Worm (Caenorhabditis elegans) whole organism, L4 larva: ENCODE results near the gene C07A9.12.

ENCODE experiments used
- F37D6.2 ChIP-seq: sonication (generic microtip); optimal IDR thresholded peaks from 2 replicates; lab custom pipeline; 2016; ENCODE audit warnings: mild to moderate bottlenecking, missing genetic modification characterization, missing compliant biosample characterization
- F44E2.7 ChIP-seq: fragments of 200-800 bp; sonication (Bioruptor generic); IDR thresholded peaks from 2 replicates; pipeline ENCODE4 v2.1.2; 2022; ENCODE audit warnings: missing genetic modification characterization, missing compliant biosample characterization
- F49E8.2 ChIP-seq: sonication (generic microtip); optimal IDR thresholded peaks from 2 replicates; lab custom pipeline; 2016; ENCODE audit warnings: missing compliant biosample characterization, mild to moderate bottlenecking, missing genetic modification characterization, borderline replicate concordance
- R02D3.7 ChIP-seq: fragments of 150-350 bp; sonication (generic microtip); optimal IDR thresholded peaks from 3 replicates; lab custom pipeline; 2014; ENCODE audit warnings: missing biosample characterization, missing genetic modification characterization
- T20F7.1 ChIP-seq: fragments of 200-800 bp; sonication (Bioruptor generic); optimal IDR thresholded peaks from 2 replicates; lab custom pipeline; 2018; ENCODE audit warnings: mild to moderate bottlenecking, missing genetic modification characterization, missing compliant biosample characterization
- Y48G9A.11 ChIP-seq: fragments of 200-800 bp; sonication (Bioruptor generic); IDR thresholded peaks from 2 replicates; pipeline ENCODE4 v1.3.6; 2022; ENCODE audit warnings: missing genetic modification reagents, missing genetic modification characterization, missing compliant biosample characterization
- Y75B8A.6 ChIP-seq: fragments of 200-800 bp; sonication (Bioruptor generic); IDR thresholded peaks from 2 replicates; pipeline ENCODE4 v1.3.6; 2022; ENCODE audit warnings: missing genetic modification reagents, missing genetic modification characterization, missing compliant biosample characterization
- ZK546.5 ChIP-seq, 2 experiments: sonication (generic microtip); optimal IDR thresholded peaks; 2 replicates each; lab custom pipeline; 2017; ENCODE audit warnings: missing biosample characterization in 2 of 2, missing genetic modification characterization in 2 of 2
- aha-1 ChIP-seq: fragments of 150-350 bp; peaks from one replicate; lab custom pipeline; 2014; ENCODE audit warnings: missing biosample characterization, missing genetic modification characterization
- aly-2 ChIP-seq: sonication (generic microtip); optimal IDR thresholded peaks from 2 replicates; lab custom pipeline; 2018; ENCODE audit warnings: missing biosample characterization, missing genetic modification characterization
- ama-1 ChIP-seq: fragments of 150-350 bp; optimal IDR thresholded peaks from 2 replicates; lab custom pipeline; 2014; ENCODE audit warnings: inconsistent platforms, mixed read lengths
- arid-1 ChIP-seq: fragments of 200-800 bp; sonication (Bioruptor generic); conservative IDR thresholded peaks from 2 replicates; pipeline ENCODE4 v1.3.6; 2022; ENCODE audit warnings: missing genetic modification reagents, missing genetic modification characterization, missing compliant biosample characterization
- attf-4 ChIP-seq: sonication (generic microtip); optimal IDR thresholded peaks from 3 replicates; lab custom pipeline; 2017; ENCODE audit warnings: missing biosample characterization, missing genetic modification characterization
- ceh-28 ChIP-seq: fragments of 150-350 bp; optimal IDR thresholded peaks from 2 replicates; lab custom pipeline; 2014; ENCODE audit warnings: missing biosample characterization, missing genetic modification reagents, missing genetic modification characterization
- ces-1 ChIP-seq: fragments of 150-350 bp; sonication (generic microtip); optimal IDR thresholded peaks from 4 replicates; lab custom pipeline; 2014; ENCODE audit warnings: missing biosample characterization, missing genetic modification reagents, missing genetic modification characterization
- ctbp-1 ChIP-seq: fragments of 200-800 bp; sonication (Bioruptor generic); IDR thresholded peaks from 2 replicates; pipeline ENCODE4 v1.3.6; 2022; ENCODE audit warnings: missing genetic modification reagents, missing genetic modification characterization, missing compliant biosample characterization
- daf-16 ChIP-seq, 3 experiments: sonication (generic microtip); optimal IDR thresholded peaks; 2 replicates each; lab custom pipeline; 2016 to 2017; ENCODE audit warnings: missing genetic modification characterization in 3 of 3, missing genetic modification reagents in 3 of 3, mild to moderate bottlenecking in 2 of 3, missing compliant biosample characterization in 2 of 3, missing biosample characterization in 1 of 3, moderate library complexity in 1 of 3
- daf-8 ChIP-seq: fragments of 200-800 bp; sonication (Bioruptor generic); IDR thresholded peaks from 2 replicates; pipeline ENCODE4 v1.3.6; 2022; ENCODE audit warnings: missing genetic modification characterization, missing compliant biosample characterization
- duxl-1 ChIP-seq: sonication (generic microtip); optimal IDR thresholded peaks from 2 replicates; lab custom pipeline; 2016; ENCODE audit warnings: mild to moderate bottlenecking, missing genetic modification characterization, moderate library complexity, missing compliant biosample characterization; ENCODE audit not compliant: poor library complexity
- egl-43 ChIP-seq: fragments of 200-800 bp; sonication (Bioruptor generic); IDR thresholded peaks from 2 replicates; pipeline ENCODE4 v1.3.6; 2022; ENCODE audit warnings: missing genetic modification reagents, missing genetic modification characterization, missing compliant biosample characterization
- fkh-10 ChIP-seq: fragments of 150-350 bp; optimal IDR thresholded peaks from 2 replicates; lab custom pipeline; 2014; ENCODE audit warnings: missing biosample characterization, missing genetic modification reagents, missing genetic modification characterization
- fos-1 ChIP-seq: fragments of 150-350 bp; optimal IDR thresholded peaks from 2 replicates; lab custom pipeline; 2014; ENCODE audit warnings: missing biosample characterization, missing genetic modification characterization
- gei-8 ChIP-seq: fragments of 200-800 bp; sonication (Bioruptor generic); optimal IDR thresholded peaks from 2 replicates; lab custom pipeline; 2018; ENCODE audit warnings: mild to moderate bottlenecking, missing genetic modification characterization, missing compliant biosample characterization
- lim-7 ChIP-seq: fragments of 200-800 bp; sonication (Bioruptor generic); IDR thresholded peaks from 2 replicates; pipeline ENCODE4 v1.3.6; 2022; ENCODE audit warnings: missing genetic modification characterization, missing compliant biosample characterization
- lin-15B ChIP-seq: fragments of 150-350 bp; sonication (generic microtip); optimal IDR thresholded peaks from 3 replicates; lab custom pipeline; 2014; ENCODE audit warnings: missing biosample characterization, missing genetic modification characterization
- lin-29 ChIP-seq: fragments of 200-800 bp; sonication (Bioruptor generic); IDR thresholded peaks from 2 replicates; pipeline ENCODE4 v1.3.6; 2022; ENCODE audit warnings: missing genetic modification reagents, missing genetic modification characterization, missing compliant biosample characterization
- lin-39 ChIP-seq: fragments of 150-350 bp; optimal IDR thresholded peaks from 2 replicates; lab custom pipeline; 2014; ENCODE audit warnings: missing biosample characterization, missing genetic modification reagents, missing genetic modification characterization
- lir-3 ChIP-seq: sonication (generic microtip); optimal IDR thresholded peaks from 2 replicates; lab custom pipeline; 2016; ENCODE audit warnings: mild to moderate bottlenecking, missing genetic modification characterization, missing compliant biosample characterization
- mdt-29 ChIP-seq: fragments of 200-800 bp; sonication (Bioruptor generic); IDR thresholded peaks from 2 replicates; pipeline ENCODE4 v1.3.6; 2022; ENCODE audit warnings: missing genetic modification reagents, missing genetic modification characterization, missing compliant biosample characterization
- mxl-3 ChIP-seq: fragments of 200-800 bp; sonication (Bioruptor generic); optimal IDR thresholded peaks from 2 replicates; lab custom pipeline; 2018; ENCODE audit warnings: mild to moderate bottlenecking, missing genetic modification characterization, missing compliant biosample characterization
- nhr-10 ChIP-seq: fragments of 150-350 bp; optimal IDR thresholded peaks from 2 replicates; lab custom pipeline; 2014; ENCODE audit warnings: missing biosample characterization, missing genetic modification characterization
- nhr-102 ChIP-seq: sonication (generic microtip); optimal IDR thresholded peaks from 2 replicates; lab custom pipeline; 2016; ENCODE audit warnings: mild to moderate bottlenecking, missing genetic modification characterization, moderate library complexity, missing compliant biosample characterization
- nhr-28 ChIP-seq: fragments of 150-350 bp; optimal IDR thresholded peaks from 2 replicates; lab custom pipeline; 2014; ENCODE audit warnings: missing biosample characterization, missing genetic modification characterization
- nhr-48 ChIP-seq: sonication (generic microtip); optimal IDR thresholded peaks from 2 replicates; lab custom pipeline; 2016; ENCODE audit warnings: mild to moderate bottlenecking, missing genetic modification characterization, missing compliant biosample characterization
- nhr-76 ChIP-seq: fragments of 150-350 bp; optimal IDR thresholded peaks from 2 replicates; lab custom pipeline; 2014; ENCODE audit warnings: missing biosample characterization, missing genetic modification characterization
- nhr-77 ChIP-seq: fragments of 150-350 bp; optimal IDR thresholded peaks from 2 replicates; lab custom pipeline; 2014; ENCODE audit warnings: missing biosample characterization, missing genetic modification characterization
- pha-4 ChIP-seq, 2 experiments: fragments of 150-350 bp in 1 of 2; fragments of 200-800 bp in 1 of 2; sonication (Bioruptor generic) in 1 of 2; IDR thresholded peaks in 1 of 2; optimal IDR thresholded peaks in 1 of 2; 2 replicates each; pipeline versions ENCODE4 v1.3.6 to Lab custom; 2014 to 2022; ENCODE audit warnings: missing genetic modification characterization in 2 of 2, missing genetic modification reagents in 2 of 2, missing biosample characterization in 1 of 2, missing compliant biosample characterization in 1 of 2
- php-3 ChIP-seq: fragments of 200-800 bp; sonication (Bioruptor generic); IDR thresholded peaks from 2 replicates; pipeline ENCODE4 v1.3.6; 2022; ENCODE audit warnings: missing genetic modification reagents, missing genetic modification characterization, missing compliant biosample characterization
- saeg-2 ChIP-seq: fragments of 200-800 bp; sonication (Bioruptor generic); IDR thresholded peaks from 2 replicates; pipeline ENCODE4 v1.3.6; 2022; ENCODE audit warnings: missing genetic modification reagents, missing genetic modification characterization, missing compliant biosample characterization
- set-16 ChIP-seq: fragments of 200-800 bp; sonication (Bioruptor generic); IDR thresholded peaks from 2 replicates; pipeline ENCODE4 v1.3.6; 2022; ENCODE audit warnings: missing genetic modification reagents, missing genetic modification characterization, missing compliant biosample characterization
- snpc-4 ChIP-seq: fragments of 150-350 bp; optimal IDR thresholded peaks from 2 replicates; lab custom pipeline; 2014; ENCODE audit warnings: missing biosample characterization, missing genetic modification characterization
- tag-97 ChIP-seq: fragments of 200-800 bp; sonication (Bioruptor generic); IDR thresholded peaks from 2 replicates; pipeline ENCODE4 v1.3.6; 2022; ENCODE audit warnings: missing genetic modification characterization, missing compliant biosample characterization
- tra-1 ChIP-seq: fragments of 200-800 bp; sonication (Bioruptor generic); IDR thresholded peaks from 2 replicates; pipeline ENCODE4 v1.3.6; 2022; ENCODE audit warnings: missing genetic modification reagents, missing genetic modification characterization, missing compliant biosample characterization
- unc-130 ChIP-seq: sonication (generic microtip); optimal IDR thresholded peaks from 2 replicates; lab custom pipeline; 2016; ENCODE audit warnings: missing genetic modification reagents, missing genetic modification characterization, missing compliant biosample characterization
- zip-11 ChIP-seq: fragments of 200-800 bp; sonication (Bioruptor generic); IDR thresholded peaks from 2 replicates; pipeline ENCODE4 v1.3.6; 2022; ENCODE audit warnings: missing genetic modification characterization, missing compliant biosample characterization
- zip-2 ChIP-seq: fragments of 150-350 bp; optimal IDR thresholded peaks from 2 replicates; lab custom pipeline; 2014; ENCODE audit warnings: missing biosample characterization, missing genetic modification characterization
- ztf-11 ChIP-seq: fragments of 150-350 bp; optimal IDR thresholded peaks from 2 replicates; lab custom pipeline; 2014; ENCODE audit warnings: missing biosample characterization, missing genetic modification characterization
- ztf-7 ChIP-seq: fragments of 150-350 bp; optimal IDR thresholded peaks from 2 replicates; lab custom pipeline; 2014; ENCODE audit warnings: missing biosample characterization, missing genetic modification characterization

C07A9.12 gene

DNA sequence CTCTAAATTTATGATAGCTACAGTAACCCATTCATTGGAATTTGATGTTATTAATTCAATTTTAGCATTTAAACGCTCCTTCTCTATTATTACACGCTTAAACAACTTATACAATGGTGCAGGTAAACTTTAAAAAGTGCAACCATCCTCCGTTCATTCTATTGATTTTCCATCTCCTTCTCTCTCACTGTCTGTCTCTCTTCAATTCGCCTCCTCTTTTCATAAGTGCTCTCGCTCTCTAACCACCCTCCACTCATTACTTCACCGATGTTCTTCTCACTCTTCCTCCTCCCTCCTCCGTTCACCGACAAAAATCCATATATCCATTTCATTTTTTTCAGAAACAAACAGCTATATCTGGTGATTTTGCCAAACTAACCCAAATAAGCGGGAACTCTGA, 38.8 kb upstream of the C07A9.12 start, which contains the start of gene cbp-1 (continued):
- TF ChIP-seq zip-2 (tag; lab: Kevin White, UChicago): no peak
- no peak for TF ChIP-seq lim-7 (GFP tag; lab: Robert Waterston, UW)
- TF ChIP-seq T20F7.1: no peak
- TF ChIP-seq ama-1 (lab: Kevin White, UChicago): no peak
- TF ChIP-seq snpc-4 (tag; lab: Kevin White, UChicago): no peak
- TF ChIP-seq fkh-10 (GFP tag; lab: Kevin White, UChicago): no peak
- TF ChIP-seq, all 104 proteins: peak for 12

DNA sequence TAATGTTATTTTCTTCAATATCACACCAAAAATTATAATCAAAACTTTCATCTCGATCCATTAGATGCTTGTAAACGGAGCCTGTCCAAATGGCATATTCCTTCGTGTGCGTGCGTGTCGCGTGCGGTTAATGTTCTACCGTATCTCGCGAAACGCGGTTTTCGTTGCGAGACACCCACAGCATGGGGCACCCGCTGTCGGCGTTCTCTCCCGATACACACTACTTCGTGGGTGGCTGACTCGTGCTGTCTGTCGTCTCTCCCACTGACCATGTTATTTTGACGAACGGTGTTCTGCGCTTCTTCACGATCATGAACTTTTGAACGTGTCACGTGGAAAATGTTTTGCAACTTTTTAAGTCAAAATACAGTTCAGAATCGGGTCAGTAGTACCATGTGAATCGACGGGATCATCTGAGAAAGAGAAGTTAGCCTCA, 38.1 kb upstream of the C07A9.12 start:
- TF ChIP-seq ztf-11 (tag; lab: Kevin White, UChicago) (no peak), Y75B8A.6 (GFP tag; lab: Robert Waterston, UW) (peak; percentile 95), gei-8 (GFP tag; lab: Kevin White, UChicago) (peak; percentile 98), fos-1 (tag; lab: Kevin White, UChicago) (peak; percentile 87), lir-3 (tag; lab: Kevin White, UChicago) (peak; percentile 49), saeg-2 (GFP tag; lab: Robert Waterston, UW) (peak; percentile 99), attf-4 (tag; lab: Kevin White, UChicago) (no peak), lin-39 (tag; lab: Kevin White, UChicago) (peak; percentile 78), ama-1 (lab: Kevin White, UChicago) (peak; percentile 95), snpc-4 (tag; lab: Kevin White, UChicago) (peak; percentile 35), nhr-102 (tag; lab: Kevin White, UChicago) (peak; percentile 98), ZK546.5 (tag; optimal IDR thresholded peaks at IDR 0.05; lab: Kevin White, UChicago) (peak; percentile 24 to 87), lin-15B (tag; lab: Kevin White, UChicago) (no peak), nhr-48 (tag; lab: Kevin White, UChicago) (peak; percentile 96), mxl-3 (GFP tag; lab: Kevin White, UChicago) (peak; percentile 99), nhr-77 (tag; lab: Kevin White, UChicago) (peak; percentile 97), daf-16 (GFP tag; optimal IDR thresholded peaks at IDR 0.05; lab: Kevin White, UChicago) (peak; percentile 77 to 92), daf-16 (tag; optimal IDR thresholded peaks at IDR 0.05; lab: Kevin White, UChicago) (peak; percentile 91), zip-11 (GFP tag; lab: Robert Waterston, UW) (peak; percentile 48; the same call in 1 of the 2 replicates), unc-130 (GFP tag; lab: Kevin White, UChicago) (peak; percentile 1), egl-43 (GFP tag; lab: Robert Waterston, UW) (peak; percentile 98), F37D6.2 (tag; lab: Kevin White, UChicago) (peak; percentile 95), mdt-29 (GFP tag; lab: Robert Waterston, UW) (peak; percentile 96), nhr-10 (peak; percentile 93), F44E2.7 (GFP tag; lab: Robert Waterston, UW) (peak; percentile 73; the same call in 1 of the 2 replicates), tag-97 (GFP tag; lab: Robert Waterston, UW) (0 out of 2 replicates have a peak, but pooled peaks have one; percentile 66), R02D3.7 (tag; lab: Kevin White, UChicago) (no peak), ztf-7 (tag; lab: Kevin White, UChicago) (peak; percentile 88), aha-1 (tag; lab: Kevin White, UChicago) (peak; percentile 100), pha-4 (GFP tag; IDR thresholded peaks at IDR 0.05; lab: Robert Waterston, UW) (peak; percentile 98), pha-4 (tag; optimal IDR thresholded peaks at IDR 0.05; lab: Kevin White, UChicago) (no peak), aly-2 (tag; lab: Kevin White, UChicago) (peak; percentile 36), Y48G9A.11 (GFP tag; lab: Robert Waterston, UW) (peak; percentile 63; the same call in 1 of the 2 replicates), php-3 (GFP tag; lab: Robert Waterston, UW) (peak; percentile 96), F49E8.2 (no peak), daf-8 (0 out of 2 replicates have a peak, but pooled peaks have one; percentile 51), set-16 (GFP tag; lab: Robert Waterston, UW) (peak; percentile 91), nhr-76 (tag; lab: Kevin White, UChicago) (peak; percentile 74), ceh-28 (tag; lab: Kevin White, UChicago) (no peak), ces-1 (GFP tag; lab: Kevin White, UChicago) (no peak), lin-29 (GFP tag; lab: Robert Waterston, UW) (peak; percentile 94), zip-2 (tag; lab: Kevin White, UChicago) (peak; percentile 82), nhr-28 (peak; percentile 90), arid-1 (GFP tag; lab: Robert Waterston, UW) (peak; percentile 97), duxl-1 (tag; lab: Kevin White, UChicago) (peak; percentile 96), tra-1 (GFP tag; lab: Robert Waterston, UW) (peak; percentile 96), ctbp-1 (peak; percentile 98)
